Worm (Caenorhabditis elegans): Measurements from ENCODE around the gene srh-18.

DNA sequence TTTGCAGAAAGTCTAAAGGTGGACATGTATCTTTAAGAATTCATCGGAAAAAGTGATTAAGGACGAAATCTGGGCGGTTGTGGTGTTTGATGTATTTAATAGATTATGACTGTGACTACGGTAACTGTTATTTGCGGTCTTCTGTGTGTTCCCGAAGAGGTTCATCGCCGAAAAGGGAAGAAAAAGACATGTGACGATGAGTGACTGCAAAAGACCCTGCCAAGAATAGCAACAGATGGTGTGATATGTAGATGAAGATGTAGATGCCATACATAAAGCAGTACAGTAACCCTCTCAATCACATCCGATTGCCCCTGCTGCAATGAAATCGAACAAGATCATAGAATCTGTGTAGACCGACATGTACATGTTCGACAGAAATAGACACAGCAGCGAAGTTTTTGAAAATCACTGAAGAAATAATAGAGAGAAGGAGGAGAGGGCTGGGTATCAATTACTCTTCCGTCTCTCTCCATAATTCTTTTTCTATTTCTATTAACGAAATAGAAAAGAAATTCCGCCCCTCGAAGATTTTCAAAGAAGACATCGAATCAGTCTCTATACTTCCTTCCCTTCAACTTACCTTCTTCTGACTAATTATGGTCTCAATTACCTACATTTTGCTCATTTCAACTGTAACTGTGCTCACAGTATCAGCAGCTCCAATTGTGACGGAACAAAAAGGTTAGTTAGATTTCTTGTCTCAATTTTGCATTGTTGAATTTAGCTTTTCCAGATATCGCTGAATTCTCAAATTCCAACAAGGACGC lies 40.8 kb downstream of the srh-18 start, which contains the start of gene F32H5.3:
- TF ChIP-seq mdl-1 (tag; optimal IDR thresholded peaks at IDR 0.05): peak in 1 of 2 experiments; percentile 44
- peak in 1 of 2 experiments; percentile 37 for TF ChIP-seq lsy-2 (tag; optimal IDR thresholded peaks at IDR 0.05)
- no peak for TF ChIP-seq nhr-11 (tag; optimal IDR thresholded peaks at IDR 0.05)
- no peak for TF ChIP-seq lin-15B (tag; optimal IDR thresholded peaks at IDR 0.05)
- no peak for TF ChIP-seq daf-8 (GFP tag; IDR thresholded peaks at IDR 0.05)
- no peak for TF ChIP-seq aha-1 (tag)
- no peak for TF ChIP-seq gei-8 (GFP tag; optimal IDR thresholded peaks at IDR 0.05)
- no peak for TF ChIP-seq skn-1 (tag; optimal IDR thresholded peaks at IDR 0.05)
- TF ChIP-seq hif-1 (tag; optimal IDR thresholded peaks at IDR 0.05): no peak
- no peak for TF ChIP-seq ztf-11 (tag; optimal IDR thresholded peaks at IDR 0.05)
